Fruit fly (Drosophila melanogaster) whole organism, prepupa: Measurements from ENCODE around the gene CG5342.

Experiments
- Blimp-1 ChIP-seq: fragments of 200-800 bp; sonication (Bioruptor generic); optimal IDR thresholded peaks from 3 replicates; lab custom pipeline; 2017; ENCODE audit warnings: missing biosample characterization, missing genetic modification characterization, mild to moderate bottlenecking, moderate library complexity, missing genetic modification reagents
- CG10669 ChIP-seq: fragments of 200-800 bp; sonication (Bioruptor generic); optimal IDR thresholded peaks from 3 replicates; lab custom pipeline; 2018; ENCODE audit warnings: missing biosample characterization, mild to moderate bottlenecking, missing genetic modification characterization, moderate library complexity
- CG11294 ChIP-seq: fragments of 200-800 bp; sonication (Bioruptor generic); IDR thresholded peaks from 2 replicates; pipeline ENCODE4 v1.3.6; 2022; ENCODE audit warnings: missing biosample characterization, missing genetic modification characterization
- CG11762 ChIP-seq: fragments of 200-800 bp; sonication (Bioruptor generic); optimal IDR thresholded peaks from 3 replicates; lab custom pipeline; 2016; ENCODE audit warnings: missing biosample characterization, missing genetic modification characterization; ENCODE audit not compliant: insufficient read depth
- CG11902 ChIP-seq: fragments of 200-800 bp; sonication (Bioruptor generic); optimal IDR thresholded peaks from 3 replicates; lab custom pipeline; 2016; ENCODE audit warnings: missing biosample characterization, missing genetic modification characterization
- CG15336 ChIP-seq: fragments of 200-800 bp; sonication (Bioruptor generic); IDR thresholded peaks from 2 replicates; pipeline ENCODE4 v1.3.6; 2022; ENCODE audit warnings: missing biosample characterization, missing genetic modification characterization
- CG1621 ChIP-seq: fragments of 200-800 bp; sonication (Bioruptor generic); optimal IDR thresholded peaks from 3 replicates; lab custom pipeline; 2018; ENCODE audit warnings: missing biosample characterization, mild to moderate bottlenecking, missing genetic modification characterization
- CG16779 ChIP-seq: fragments of 200-800 bp; sonication (Bioruptor generic); optimal IDR thresholded peaks from 3 replicates; lab custom pipeline; 2017; ENCODE audit warnings: missing biosample characterization, mild to moderate bottlenecking, missing genetic modification characterization
- CG31627 ChIP-seq: fragments of 200-800 bp; sonication (Bioruptor generic); optimal IDR thresholded peaks from 3 replicates; lab custom pipeline; 2016; ENCODE audit warnings: missing biosample characterization, missing genetic modification characterization
- CG32006 ChIP-seq: fragments of 200-800 bp; sonication (Bioruptor generic); optimal IDR thresholded peaks from 3 replicates; lab custom pipeline; 2017; ENCODE audit warnings: missing biosample characterization, mild to moderate bottlenecking, missing genetic modification characterization
- CG34406 ChIP-seq: fragments of 200-800 bp; sonication (Bioruptor generic); optimal IDR thresholded peaks from 3 replicates; lab custom pipeline; 2016; ENCODE audit warnings: missing biosample characterization, missing genetic modification characterization
- CG3919 ChIP-seq: fragments of 200-800 bp; sonication (Bioruptor generic); optimal IDR thresholded peaks from 3 replicates; lab custom pipeline; 2016; ENCODE audit warnings: missing biosample characterization, missing genetic modification characterization
- CG6163 ChIP-seq: fragments of 200-800 bp; sonication (Bioruptor generic); IDR thresholded peaks from 3 replicates; pipeline ENCODE4 v1.3.6; 2022; ENCODE audit warnings: missing biosample characterization, missing genetic modification characterization
- CG6276 ChIP-seq: fragments of 200-800 bp; sonication (Bioruptor generic); optimal IDR thresholded peaks from 2 replicates; lab custom pipeline; 2017; ENCODE audit warnings: missing biosample characterization, mild to moderate bottlenecking, missing genetic modification characterization
- CG6792 ChIP-seq: fragments of 200-800 bp; sonication (Bioruptor generic); optimal IDR thresholded peaks from 3 replicates; lab custom pipeline; 2016; ENCODE audit warnings: missing biosample characterization, missing genetic modification characterization
- CG6808 ChIP-seq: fragments of 200-800 bp; sonication (Bioruptor generic); optimal IDR thresholded peaks from 3 replicates; lab custom pipeline; 2017; ENCODE audit warnings: missing biosample characterization, missing genetic modification characterization, mild to moderate bottlenecking, moderate library complexity, missing genetic modification reagents
- CG6854 ChIP-seq: fragments of 200-800 bp; sonication (Bioruptor generic); optimal IDR thresholded peaks from 2 replicates; lab custom pipeline; 2017; ENCODE audit warnings: missing biosample characterization, mild to moderate bottlenecking, missing genetic modification characterization
- CG8119 ChIP-seq: fragments of 200-800 bp; sonication (Bioruptor generic); IDR thresholded peaks from 3 replicates; pipeline ENCODE4 v1.3.6; 2022; ENCODE audit warnings: missing biosample characterization, missing genetic modification characterization
- CG9139 ChIP-seq: fragments of 200-800 bp; sonication (Bioruptor generic); optimal IDR thresholded peaks from 3 replicates; lab custom pipeline; 2017; ENCODE audit warnings: missing biosample characterization, mild to moderate bottlenecking, missing genetic modification characterization
- Eip75B ChIP-seq: fragments of 200-800 bp; sonication (Bioruptor generic); optimal IDR thresholded peaks from 3 replicates; lab custom pipeline; 2016; ENCODE audit warnings: missing biosample characterization, missing genetic modification characterization
- Eip78C ChIP-seq: fragments of 200-800 bp; sonication (Bioruptor generic); peaks from one replicate; lab custom pipeline; 2016; ENCODE audit warnings: missing biosample characterization, missing genetic modification characterization
- Eip93F ChIP-seq: fragments of 200-800 bp; sonication (Bioruptor generic); optimal IDR thresholded peaks from 2 replicates; lab custom pipeline; 2016; ENCODE audit warnings: missing biosample characterization, mild to moderate bottlenecking, missing genetic modification characterization
- Ets96B ChIP-seq: fragments of 200-800 bp; optimal IDR thresholded peaks from 2 replicates; lab custom pipeline; 2019; ENCODE audit warnings: missing biosample characterization, mild to moderate bottlenecking, missing genetic modification characterization, moderate library complexity
- Gug ChIP-seq: fragments of 200-800 bp; sonication (Bioruptor generic); IDR thresholded peaks from 2 replicates; pipeline ENCODE4 v1.3.6; 2022; ENCODE audit warnings: missing biosample characterization, missing genetic modification characterization
- Met ChIP-seq: fragments of 200-800 bp; sonication (Bioruptor generic); optimal IDR thresholded peaks from 3 replicates; lab custom pipeline; 2016; ENCODE audit warnings: missing biosample characterization, missing genetic modification characterization
- Smox ChIP-seq: fragments of 200-800 bp; sonication (Bioruptor generic); optimal IDR thresholded peaks from 3 replicates; lab custom pipeline; 2016; ENCODE audit warnings: missing biosample characterization, missing genetic modification characterization
- Sox102F ChIP-seq: fragments of 200-800 bp; sonication (Bioruptor generic); optimal IDR thresholded peaks from 2 replicates; lab custom pipeline; 2016; ENCODE audit warnings: missing biosample characterization, mild to moderate bottlenecking, missing genetic modification characterization
- Sox14 ChIP-seq: fragments of 200-800 bp; sonication (Bioruptor generic); optimal IDR thresholded peaks from 3 replicates; lab custom pipeline; 2016; ENCODE audit warnings: missing biosample characterization, missing genetic modification characterization
- acj6 ChIP-seq: fragments of 200-800 bp; sonication (Bioruptor generic); optimal IDR thresholded peaks from 3 replicates; lab custom pipeline; 2016; ENCODE audit warnings: missing biosample characterization, missing genetic modification characterization
- dac ChIP-seq: fragments of 200-800 bp; sonication (Bioruptor generic); optimal IDR thresholded peaks from 2 replicates; lab custom pipeline; 2017; ENCODE audit warnings: missing biosample characterization, mild to moderate bottlenecking, missing genetic modification characterization
- dsx ChIP-seq: fragments of 200-800 bp; optimal IDR thresholded peaks from 3 replicates; lab custom pipeline; 2019; ENCODE audit warnings: missing biosample characterization, mild to moderate bottlenecking, missing genetic modification characterization, moderate library complexity; ENCODE audit not compliant: poor library complexity, severe bottlenecking
- eg ChIP-seq: fragments of 200-800 bp; sonication (Bioruptor generic); IDR thresholded peaks from 3 replicates; pipeline ENCODE4 v1.3.6; 2022; ENCODE audit warnings: missing biosample characterization, missing genetic modification characterization
- esn ChIP-seq: fragments of 200-800 bp; sonication (Bioruptor generic); optimal IDR thresholded peaks from 2 replicates; lab custom pipeline; 2016; ENCODE audit warnings: missing biosample characterization, mild to moderate bottlenecking, missing genetic modification characterization, moderate library complexity
- fd85E ChIP-seq: fragments of 200-800 bp; sonication (Bioruptor generic); optimal IDR thresholded peaks from 3 replicates; lab custom pipeline; 2016; ENCODE audit warnings: missing biosample characterization, missing genetic modification characterization
- fkh ChIP-seq: fragments of 200-800 bp; sonication (Bioruptor generic); optimal IDR thresholded peaks from 3 replicates; lab custom pipeline; 2017; ENCODE audit warnings: missing biosample characterization, mild to moderate bottlenecking, missing genetic modification characterization, moderate library complexity
- pdm3 ChIP-seq: fragments of 200-800 bp; sonication (Bioruptor generic); optimal IDR thresholded peaks from 3 replicates; lab custom pipeline; 2016; ENCODE audit warnings: missing biosample characterization, missing genetic modification characterization
- spab ChIP-seq: fragments of 200-800 bp; sonication (Bioruptor generic); optimal IDR thresholded peaks from 2 replicates; lab custom pipeline; 2017; ENCODE audit warnings: missing biosample characterization, mild to moderate bottlenecking, missing genetic modification characterization, missing genetic modification reagents
- ss ChIP-seq, 2 experiments: fragments of 200-800 bp; sonication (Bioruptor generic); optimal IDR thresholded peaks; 2 replicates in 1 of 2; 3 replicates in 1 of 2; lab custom pipeline; 2017 to 2018; ENCODE audit warnings: mild to moderate bottlenecking in 2 of 2, missing biosample characterization in 2 of 2, missing genetic modification characterization in 2 of 2, moderate library complexity in 1 of 2
- svp ChIP-seq: fragments of 200-800 bp; sonication (Bioruptor generic); peaks from one replicate; lab custom pipeline; 2016; ENCODE audit warnings: missing biosample characterization, missing genetic modification characterization
- topi ChIP-seq: fragments of 200-800 bp; sonication (Bioruptor generic); optimal IDR thresholded peaks from 3 replicates; lab custom pipeline; 2016; ENCODE audit warnings: missing biosample characterization, missing genetic modification characterization
- vri ChIP-seq: fragments of 200-800 bp; sonication (Bioruptor generic); optimal IDR thresholded peaks from 3 replicates; lab custom pipeline; 2016; ENCODE audit warnings: missing biosample characterization, mild to moderate bottlenecking, missing genetic modification characterization

The CG5342 gene

dm6 chr3R:11595523-11595922, 16.9 kb downstream of the CG5342 start (continued):
- no peak for TF ChIP-seq topi (GFP tag; lab: Kevin White, UChicago)
- TF ChIP-seq vri (GFP tag; lab: Kevin White, UChicago) = no peak
- TF ChIP-seq fkh (GFP tag; lab: Kevin White, UChicago) = no peak
- TF ChIP-seq eg (GFP tag; lab: Robert Waterston, UW) = peak; percentile 74
- peak; percentile 81 for TF ChIP-seq Eip78C
- peak; percentile 6 for TF ChIP-seq dac
- peak; percentile 2 for TF ChIP-seq CG6792 (GFP tag; lab: Kevin White, UChicago)
- TF ChIP-seq fd85E = no peak
- peak; percentile 26 for TF ChIP-seq Sox14
- TF ChIP-seq CG34406 (GFP tag; lab: Kevin White, UChicago) = peak; percentile 8
- TF ChIP-seq CG6276 = peak; percentile 42
- TF ChIP-seq CG6854 = no peak
- TF ChIP-seq CG11294 (GFP tag; lab: Robert Waterston, UW) = peak; percentile 44
- TF ChIP-seq svp (GFP tag; lab: Kevin White, UChicago) = no peak
- no peak for TF ChIP-seq Blimp-1
- no peak for TF ChIP-seq Smox (GFP tag; lab: Kevin White, UChicago)
- TF ChIP-seq CG31627 (GFP tag; lab: Kevin White, UChicago) = no peak
- TF ChIP-seq Gug (GFP tag; lab: Robert Waterston, UW) = no peak; the same call in 1 of the 2 replicates
- TF ChIP-seq CG16779 (tag; lab: Kevin White, UChicago) = no peak
- no peak for TF ChIP-seq pdm3 (GFP tag; lab: Kevin White, UChicago)
- TF ChIP-seq CG15336 (GFP tag; lab: Robert Waterston, UW) = peak; percentile 73
- no peak for TF ChIP-seq CG11902 (GFP tag; lab: Kevin White, UChicago)
- peak; percentile 10 for TF ChIP-seq esn (GFP tag; lab: Kevin White, UChicago)
- no peak for TF ChIP-seq Met
- TF ChIP-seq CG11762 (GFP tag; lab: Kevin White, UChicago) = peak; percentile 22
- TF ChIP-seq CG3919 (GFP tag; lab: Kevin White, UChicago) = peak; percentile 32

dm6 chr3R:11603136-11603535, 24.5 kb downstream of the CG5342 start:
- TF ChIP-seq svp (GFP tag; lab: Kevin White, UChicago) = peak; percentile 27
- 0 out of 3 replicates have a peak, but pooled peaks have one; percentile 19 for TF ChIP-seq eg (GFP tag; lab: Robert Waterston, UW)
- TF ChIP-seq CG11294 (GFP tag; lab: Robert Waterston, UW) = no peak
- peak; percentile 7 for TF ChIP-seq Eip78C

DNA sequence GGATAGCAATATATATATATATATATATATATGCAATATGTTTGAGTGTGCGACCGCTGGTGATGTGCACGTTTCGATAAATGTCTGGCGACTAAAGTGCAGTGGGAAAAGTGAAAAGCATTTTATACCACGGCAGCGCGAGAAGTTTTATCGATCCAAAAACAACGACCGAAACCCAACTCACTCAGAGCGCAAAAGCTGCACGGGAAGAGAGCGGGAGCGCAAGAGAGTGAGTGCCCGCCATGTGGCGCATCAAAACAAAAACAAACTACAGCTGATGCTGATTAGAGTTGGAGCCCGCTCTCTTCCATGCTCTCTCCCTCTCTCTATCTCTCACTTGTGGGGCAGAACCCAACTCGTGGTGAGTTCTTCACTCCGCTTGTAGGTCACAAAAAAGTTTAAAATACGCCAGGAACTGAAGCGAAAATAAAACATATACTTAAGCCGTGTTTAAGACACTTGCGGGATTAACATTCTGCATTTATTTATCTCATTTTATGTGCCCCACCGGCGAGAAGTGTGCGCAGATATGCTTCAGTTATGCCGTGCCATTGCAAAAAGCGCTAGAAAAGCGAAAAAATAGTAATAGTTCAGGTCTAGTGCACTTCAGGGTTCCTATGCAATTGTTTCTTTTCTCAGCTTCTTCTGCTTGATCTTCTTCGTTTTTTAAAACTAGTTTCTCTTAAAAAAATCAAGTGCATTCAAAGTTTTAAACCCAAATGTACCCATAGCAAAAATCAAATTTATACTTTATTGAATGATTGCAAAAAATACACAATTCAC, 26.2 kb downstream of the CG5342 start:
- TF ChIP-seq Eip75B (GFP tag; lab: Kevin White, UChicago) = peak; percentile 10
- TF ChIP-seq CG9139 (GFP tag; lab: Kevin White, UChicago) = peak; percentile 72
- TF ChIP-seq Eip78C = peak; percentile 84
- no peak for TF ChIP-seq CG1621 (tag; lab: Kevin White, UChicago)
- TF ChIP-seq CG3919 (GFP tag; lab: Kevin White, UChicago) = peak; percentile 8
- peak; percentile 64 to 70 for TF ChIP-seq ss (GFP tag; optimal IDR thresholded peaks at IDR 0.05; lab: Kevin White, UChicago)
- TF ChIP-seq acj6 (GFP tag; lab: Kevin White, UChicago) = no peak
- TF ChIP-seq dsx (GFP tag; lab: Kevin White, UChicago) = peak; percentile 39
- TF ChIP-seq CG6808 (GFP tag; lab: Kevin White, UChicago) = peak; percentile 57
- peak; percentile 82 for TF ChIP-seq CG15336 (GFP tag; lab: Robert Waterston, UW)
- TF ChIP-seq CG6276 = peak; percentile 67
- peak; percentile 65; the same call in 1 of the 3 replicates for TF ChIP-seq eg (GFP tag; lab: Robert Waterston, UW)
- peak; percentile 70; the same call in 2 of the 3 replicates for TF ChIP-seq CG6163 (GFP tag; lab: Robert Waterston, UW)
- peak; percentile 14 for TF ChIP-seq esn (GFP tag; lab: Kevin White, UChicago)
- peak; percentile 59 for TF ChIP-seq CG16779 (tag; lab: Kevin White, UChicago)
- TF ChIP-seq pdm3 (GFP tag; lab: Kevin White, UChicago) = no peak
- peak; percentile 25 for TF ChIP-seq Ets96B (tag; lab: Kevin White, UChicago)
- TF ChIP-seq CG11294 (GFP tag; lab: Robert Waterston, UW) = no peak
- no peak for TF ChIP-seq CG32006 (GFP tag; lab: Kevin White, UChicago)
- peak; percentile 7 for TF ChIP-seq vri (GFP tag; lab: Kevin White, UChicago)
- TF ChIP-seq Eip93F (GFP tag; lab: Kevin White, UChicago) = peak; percentile 10
- peak; percentile 26 for TF ChIP-seq Sox102F (GFP tag; lab: Kevin White, UChicago)
- peak; percentile 30 for TF ChIP-seq CG10669
- TF ChIP-seq CG6854 = peak; percentile 72
- peak; percentile 70 for TF ChIP-seq CG8119
- no peak for TF ChIP-seq CG6792 (GFP tag; lab: Kevin White, UChicago)
- TF ChIP-seq spab (GFP tag; lab: Kevin White, UChicago) = no peak
